Fruit fly (Drosophila melanogaster): ENCODE results near the gene CG15260.

DNA sequence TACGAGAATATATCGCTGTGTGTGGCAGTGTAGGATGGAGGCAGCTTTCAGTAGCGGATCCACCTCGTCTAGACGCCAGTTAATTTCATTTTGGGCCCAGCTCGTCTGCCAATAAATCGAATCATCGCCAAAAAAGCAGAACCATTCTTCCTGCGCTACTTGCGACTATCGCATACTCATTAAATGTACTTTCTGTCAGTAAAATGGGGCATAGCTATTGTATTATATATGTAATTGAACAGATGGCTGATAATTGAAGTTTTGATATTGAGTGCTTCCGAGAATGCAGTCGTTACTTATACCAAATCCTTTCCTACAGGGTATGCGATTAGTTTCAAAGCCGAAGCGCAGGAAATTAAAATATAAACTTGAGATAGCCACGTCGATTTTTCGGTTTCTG, 47.3 kb downstream of the CG15260 start:
- no peak for TF ChIP-seq insv (optimal IDR thresholded peaks at IDR 0.05)
- TF ChIP-seq Sin3A (optimal IDR thresholded peaks at IDR 0.05), result no peak
